Worm (Caenorhabditis elegans): ENCODE measurements around the gene nhr-16.

nhr-16 gene

ce11 chrII:4454823-4455222 is 16.2 kb downstream of the nhr-16 start:
- TF ChIP-seq unc-62 (GFP tag; optimal IDR thresholded peaks at IDR 0.05) = no peak

ce11 chrII:4456024-4456423 is 17.4 kb downstream of the nhr-16 start:
- no peak for TF ChIP-seq unc-62 (GFP tag; optimal IDR thresholded peaks at IDR 0.05)

DNA sequence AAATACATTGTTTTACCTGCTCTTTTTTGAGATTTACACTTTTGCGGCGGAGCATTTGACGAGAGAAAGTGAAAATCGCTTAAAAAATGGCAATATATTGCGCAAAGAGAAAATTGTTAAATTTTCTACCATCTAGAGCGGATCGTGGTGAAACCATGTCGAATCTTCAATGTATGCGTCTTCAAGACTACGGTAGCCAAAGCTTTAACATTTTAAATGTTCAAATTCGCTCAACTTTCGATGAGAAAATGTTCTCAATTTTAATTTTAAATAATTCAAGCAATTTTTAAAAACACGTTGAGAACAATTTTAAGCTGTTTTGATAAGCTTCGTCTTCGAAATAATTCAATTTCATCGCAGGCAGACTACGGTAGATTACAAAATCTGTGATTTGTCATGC is 21.7 kb downstream of the nhr-16 start:
- TF ChIP-seq unc-62 (GFP tag; optimal IDR thresholded peaks at IDR 0.05) = no peak

ce11 chrII:4460851-4461250 is 22.2 kb downstream of the nhr-16 start, which contains the start of the genes T12C9.7 and vps-18:
Gene T12C9.7 (minus strand): TSS chrII:4460951.
Gene vps-18 (plus strand): TSS chrII:4461130.
- no peak for TF ChIP-seq unc-62 (GFP tag; optimal IDR thresholded peaks at IDR 0.05)

DNA sequence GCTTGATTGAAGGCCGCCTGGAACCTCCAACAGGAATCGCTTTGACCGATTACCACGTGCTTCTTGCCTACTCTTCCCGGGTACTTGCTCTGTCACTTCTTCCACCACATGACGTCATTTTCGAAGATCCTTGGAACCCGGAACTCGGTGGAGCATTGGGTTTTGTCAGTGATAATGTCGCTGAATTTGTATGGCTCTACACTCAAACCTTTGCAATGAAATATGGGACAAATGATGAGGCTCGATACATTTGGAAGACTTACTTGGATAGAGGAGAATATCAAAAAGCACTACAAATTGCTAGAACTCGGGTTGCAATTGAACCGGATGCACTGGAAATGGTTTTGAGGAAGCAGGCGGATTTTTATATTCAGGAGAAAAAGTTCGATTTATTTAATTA is 24.2 kb downstream of the nhr-16 start:
- no peak for TF ChIP-seq unc-62 (GFP tag; optimal IDR thresholded peaks at IDR 0.05)

- TF ChIP-seq unc-62 (GFP tag; optimal IDR thresholded peaks at IDR 0.05) = no peak
These were observed 29.3 kb downstream of the nhr-16 start, which contains the start of gene W06B4.2 for ce11 chrII:4467869-4468268. Gene W06B4.2 (plus strand): TSS chrII:4468169.

DNA sequence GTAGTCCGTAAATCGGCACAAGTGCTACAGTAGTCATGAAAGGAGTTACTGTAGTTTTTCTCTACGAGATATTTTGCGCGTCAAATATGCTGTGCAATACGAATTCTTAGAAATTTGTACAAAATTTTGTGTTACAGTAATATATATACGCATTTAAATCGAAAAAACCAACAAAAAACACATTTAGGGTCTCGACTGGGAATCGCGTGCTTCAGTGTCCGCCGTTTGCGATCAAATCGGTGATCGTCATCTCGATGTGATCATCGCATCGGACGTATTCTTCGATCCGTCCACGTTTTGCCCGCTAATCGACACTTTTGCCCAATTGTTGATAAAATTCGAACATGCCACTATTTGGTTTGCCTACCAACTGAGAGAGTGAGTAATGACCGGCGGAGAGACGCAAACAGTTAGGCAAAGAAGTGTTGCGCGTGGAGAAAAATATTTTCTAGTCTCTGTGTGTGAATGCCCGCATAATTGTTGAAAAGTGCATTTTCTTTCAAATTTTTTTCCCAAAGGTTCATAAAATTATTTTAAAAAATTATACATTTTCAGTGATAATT is 30.4 kb downstream of the nhr-16 start:
- no peak for TF ChIP-seq unc-62 (GFP tag; optimal IDR thresholded peaks at IDR 0.05)

ce11 chrII:4470972-4471645 is 32.5 kb downstream of the nhr-16 start, which contains the start of gene W06B4.1:
Gene W06B4.1 (plus strand): TSS chrII:4471595.
- TF ChIP-seq unc-62 (GFP tag; optimal IDR thresholded peaks at IDR 0.05) = no peak

DNA sequence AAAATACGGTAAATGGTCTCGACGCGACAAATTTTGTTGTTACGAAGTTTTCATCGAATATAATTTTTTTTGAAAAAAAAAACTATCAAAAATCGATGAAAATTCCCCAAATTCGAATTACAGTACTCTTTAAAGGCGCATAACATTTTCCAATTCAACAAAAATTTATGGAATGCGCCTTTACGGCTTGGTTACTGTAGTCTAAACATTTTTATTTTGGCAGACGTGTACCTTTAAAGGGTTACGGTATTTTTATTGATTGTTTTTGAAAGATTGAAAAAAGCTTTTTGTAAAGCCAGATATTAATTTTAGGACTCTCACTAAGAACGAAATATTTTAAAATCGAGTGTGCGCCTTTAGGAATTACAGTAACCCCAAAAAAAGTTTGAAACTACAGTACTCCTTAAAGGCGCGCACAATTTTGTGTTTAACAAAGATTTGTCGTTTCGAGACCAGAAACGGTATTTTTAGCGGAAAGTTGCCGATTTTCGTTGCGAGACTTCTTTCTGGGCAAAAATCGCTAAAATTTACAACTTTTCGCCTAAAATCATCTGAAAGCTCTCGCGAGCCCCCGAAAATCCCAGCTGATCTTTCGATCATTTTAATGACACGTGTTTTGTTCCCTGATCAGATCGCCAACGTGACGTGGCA is 35.5 kb downstream of the nhr-16 start:
- no peak for TF ChIP-seq unc-62 (GFP tag; optimal IDR thresholded peaks at IDR 0.05)

DNA sequence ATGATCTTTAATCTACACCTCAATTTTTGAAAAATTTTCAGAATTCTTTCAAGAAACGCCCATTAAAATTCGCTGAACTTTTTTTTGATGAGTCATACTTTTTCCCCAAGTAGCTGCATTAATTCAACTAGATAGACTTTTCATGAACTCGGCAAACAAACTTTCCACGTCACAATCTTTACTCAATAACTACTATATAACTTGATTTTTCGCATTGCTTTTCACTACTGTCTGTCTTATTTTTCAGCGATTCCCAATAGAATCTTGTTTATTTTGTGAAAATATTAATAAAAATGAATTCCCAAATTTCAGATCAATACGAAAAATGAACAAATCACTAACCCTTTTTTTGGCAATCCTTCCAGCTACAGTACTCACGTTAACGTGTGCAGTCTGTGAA is 39.7 kb downstream of the nhr-16 start, which contains the start of gene T05C1.1:
Gene T05C1.1 (plus strand): TSS at position 301 of the 400 bp plus-strand sequence.
- no peak for TF ChIP-seq unc-62 (GFP tag; optimal IDR thresholded peaks at IDR 0.05)

DNA sequence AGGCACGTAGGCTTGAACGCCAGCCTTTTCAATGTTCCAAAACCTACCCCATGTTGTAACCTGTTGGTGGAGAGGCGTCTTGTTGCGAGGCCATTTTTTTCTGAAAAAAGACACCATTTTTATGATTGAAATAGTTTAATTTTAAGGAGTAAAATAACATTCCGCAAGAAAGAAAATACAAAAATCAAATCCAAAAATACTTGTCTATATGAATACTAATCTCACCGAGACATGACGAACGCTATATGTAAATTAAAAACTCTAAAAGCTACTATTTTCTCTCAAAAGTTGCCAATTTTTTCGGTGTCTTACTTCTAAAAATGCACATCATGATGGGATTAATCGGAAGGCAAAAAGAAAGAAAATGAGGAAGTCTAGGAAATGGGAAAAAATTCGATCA is 43.4 kb downstream of the nhr-16 start, which contains the start of gene T05C1.2:
Gene T05C1.2 (minus strand): TSS at position 101 of the 400 bp plus-strand sequence.
- TF ChIP-seq unc-62 (GFP tag; optimal IDR thresholded peaks at IDR 0.05) = no peak

- no peak for TF ChIP-seq unc-62 (GFP tag; optimal IDR thresholded peaks at IDR 0.05)
These were observed 50.7 kb downstream of the nhr-16 start, which contains the start of gene T05C1.3 for ce11 chrII:4489288-4489687. Gene T05C1.3 (minus strand): TSS chrII:4489388.

Measured in whole organism, dauer.